Worm (Caenorhabditis elegans) whole organism, midembryonic: ENCODE results near the gene plp-1.

ENCODE experiments used
- T22C8.4 ChIP-seq: fragments of 200-800 bp; sonication (Bioruptor generic); IDR thresholded peaks from 2 replicates; pipeline ENCODE4 v1.3.6; 2022; ENCODE audit warnings: missing genetic modification characterization, missing compliant biosample characterization
- cog-1 ChIP-seq: sonication (generic microtip); optimal IDR thresholded peaks from 2 replicates; lab custom pipeline; 2016; ENCODE audit warnings: missing genetic modification characterization, missing compliant biosample characterization
- flt-1 ChIP-seq: fragments of 200-800 bp; sonication (Bioruptor generic); IDR thresholded peaks from 2 replicates; pipeline ENCODE4 v1.3.6; 2022; ENCODE audit warnings: missing genetic modification characterization, missing compliant biosample characterization
- klf-2 ChIP-seq: fragments of 200-800 bp; sonication (Bioruptor generic); conservative IDR thresholded peaks from 2 replicates; pipeline ENCODE4 v1.3.6; 2022; ENCODE audit warnings: missing genetic modification reagents, missing genetic modification characterization, missing compliant biosample characterization
- ref-1 ChIP-seq: fragments of 200-800 bp; sonication (Bioruptor generic); conservative IDR thresholded peaks from 2 replicates; pipeline ENCODE4 v1.3.6; 2022; ENCODE audit warnings: missing genetic modification reagents, missing genetic modification characterization, missing compliant biosample characterization
- tab-1 ChIP-seq: fragments of 200-800 bp; sonication (Bioruptor generic); IDR thresholded peaks from 2 replicates; pipeline ENCODE4 v1.3.6; 2022; ENCODE audit warnings: missing genetic modification characterization, missing compliant biosample characterization
- ztf-23 ChIP-seq: fragments of 200-800 bp; sonication (Bioruptor generic); IDR thresholded peaks from 2 replicates; pipeline ENCODE4 v1.3.6; 2022; ENCODE audit warnings: missing genetic modification reagents, missing genetic modification characterization, missing compliant biosample characterization
- ztf-29 ChIP-seq: fragments of 200-800 bp; sonication (Bioruptor generic); IDR thresholded peaks from 2 replicates; pipeline ENCODE4 v1.3.6; 2022; ENCODE audit warnings: missing genetic modification reagents, missing genetic modification characterization, missing compliant biosample characterization

ce11 chrIV:7646119-7646518, 13.0 kb downstream of the plp-1 start, which contains the start of gene hmg-5:
- TF ChIP-seq cog-1 (tag; lab: Kevin White, UChicago) (no peak), tab-1 (no peak), ztf-29 (GFP tag; lab: Robert Waterston, UW) (no peak), flt-1 (no peak), ztf-23 (no peak), T22C8.4 (GFP tag; lab: Robert Waterston, UW) (no peak), klf-2 (GFP tag; lab: Robert Waterston, UW) (no peak), ref-1 (GFP tag; lab: Robert Waterston, UW) (no peak)
